Fruit fly (Drosophila melanogaster) Kc167 (cell line): ENCODE results near the gene CG32756.
A peak's percentile ranks its signal among the peaks of the same experiment; 100 is the strongest.

Experiments
- Myc ChIP-seq: fragments of >200 bp; optimal IDR thresholded peaks from 2 replicates; lab custom pipeline; 2017; ENCODE audit warnings: missing external identifiers
- Sin3A ChIP-seq: fragments of >200 bp; optimal IDR thresholded peaks from 2 replicates; lab custom pipeline; 2018; ENCODE audit warnings: missing external identifiers
- h ChIP-seq: fragments of >200 bp; optimal IDR thresholded peaks from 3 replicates; lab custom pipeline; 2018; ENCODE audit warnings: missing external identifiers
- insv ChIP-seq: fragments of >200 bp; optimal IDR thresholded peaks from 3 replicates; lab custom pipeline; 2018; ENCODE audit warnings: missing external identifiers
- psq ChIP-seq: fragments of >200 bp; optimal IDR thresholded peaks from 2 replicates; lab custom pipeline; 2017; ENCODE audit warnings: missing external identifiers
- ttk ChIP-seq: sonication (Bioruptor generic); optimal IDR thresholded peaks from 2 replicates; lab custom pipeline; 2017; ENCODE audit warnings: missing external identifiers

The CG32756 gene

dm6 chrX:5907916-5908315 lies 37.6 kb upstream of the CG32756 start, which contains the start of gene CG12236:
Gene CG12236, plus strand, starts transcription at chrX:5908135.
- TF ChIP-seq Sin3A (lab: Kevin White, UChicago), result no peak
- no peak for TF ChIP-seq insv
- no peak for TF ChIP-seq h
- no peak for TF ChIP-seq Myc (lab: Kevin White, UChicago)

dm6 chrX:5914992-5915751 lies 30.3 kb upstream of the CG32756 start:
- TF ChIP-seq Myc (lab: Kevin White, UChicago) (no peak), insv (no peak), ttk (lab: Kevin White, UChicago) (no peak), psq (lab: Kevin White, UChicago) (no peak), h (no peak), Sin3A (lab: Kevin White, UChicago) (no peak)

- no peak for TF ChIP-seq ttk (lab: Kevin White, UChicago)
- TF ChIP-seq insv, result no peak
- TF ChIP-seq h, result no peak
- no peak for TF ChIP-seq psq (lab: Kevin White, UChicago)
- TF ChIP-seq Sin3A (lab: Kevin White, UChicago), result no peak
- TF ChIP-seq Myc (lab: Kevin White, UChicago), result no peak
Measured at dm6 chrX:5915752-5916493, 29.6 kb upstream of the CG32756 start.

- no peak for TF ChIP-seq ttk (lab: Kevin White, UChicago)
- TF ChIP-seq psq (lab: Kevin White, UChicago), result no peak
Measured at dm6 chrX:5916494-5917309, 28.8 kb upstream of the CG32756 start, which contains the start of the genes Shmt and CG3726. Gene Shmt, minus strand, starts transcription at chrX:5916797. Gene CG3726, plus strand, starts transcription at chrX:5917097.

dm6 chrX:5917310-5917988 lies 28.0 kb upstream of the CG32756 start:
- TF ChIP-seq Sin3A (lab: Kevin White, UChicago) (no peak), ttk (lab: Kevin White, UChicago) (no peak), psq (lab: Kevin White, UChicago) (no peak), insv (no peak), Myc (lab: Kevin White, UChicago) (no peak), h (no peak)

- TF ChIP-seq h (peak; percentile 72), Myc (lab: Kevin White, UChicago) (no peak), psq (lab: Kevin White, UChicago) (peak; percentile 96), Sin3A (lab: Kevin White, UChicago) (no peak), ttk (lab: Kevin White, UChicago) (no peak), insv (peak; percentile 56)
Measured at dm6 chrX:5918499-5919126, 26.9 kb upstream of the CG32756 start.

- TF ChIP-seq insv, result no peak
- TF ChIP-seq psq (lab: Kevin White, UChicago), result no peak
- TF ChIP-seq ttk (lab: Kevin White, UChicago), result no peak
- no peak for TF ChIP-seq Myc (lab: Kevin White, UChicago)
- TF ChIP-seq h, result no peak
- TF ChIP-seq Sin3A (lab: Kevin White, UChicago), result no peak
Measured at dm6 chrX:5920932-5921331, 24.6 kb upstream of the CG32756 start.

dm6 chrX:5922057-5922456 lies 23.4 kb upstream of the CG32756 start:
- TF ChIP-seq Myc (lab: Kevin White, UChicago) (no peak), h (no peak), insv (no peak), psq (lab: Kevin White, UChicago) (no peak), Sin3A (lab: Kevin White, UChicago) (no peak), ttk (lab: Kevin White, UChicago) (no peak)

dm6 chrX:5923124-5923523 lies 22.4 kb upstream of the CG32756 start:
- TF ChIP-seq Sin3A (lab: Kevin White, UChicago) (no peak), insv (no peak), ttk (lab: Kevin White, UChicago) (no peak), h (no peak), Myc (lab: Kevin White, UChicago) (no peak), psq (lab: Kevin White, UChicago) (no peak)

dm6 chrX:5924378-5924777 lies 21.1 kb upstream of the CG32756 start:
- no peak for TF ChIP-seq h
- no peak for TF ChIP-seq insv
- no peak for TF ChIP-seq Myc (lab: Kevin White, UChicago)
- no peak for TF ChIP-seq ttk (lab: Kevin White, UChicago)
- no peak for TF ChIP-seq psq (lab: Kevin White, UChicago)
- TF ChIP-seq Sin3A (lab: Kevin White, UChicago), result no peak
